Worm (Caenorhabditis elegans) whole organism, L4 larva: ENCODE measurements around the gene Y54F10AR.2.
A peak's percentile ranks its signal among the peaks of the same experiment; 100 is the strongest.
"Not testable (repeated sequence)": the region's sequence is repeated elsewhere in the genome, so short reads cannot be mapped to it uniquely, and the experiment has no call there.

Experiments used
- D1046.2 ChIP-seq: fragments of 200-800 bp; sonication (Bioruptor generic); IDR thresholded peaks from 2 replicates; pipeline ENCODE4 v1.3.6; 2022; ENCODE audit warnings: missing genetic modification characterization, missing compliant biosample characterization
- F44E2.7 ChIP-seq: fragments of 200-800 bp; sonication (Bioruptor generic); IDR thresholded peaks from 2 replicates; pipeline ENCODE4 v2.1.2; 2022; ENCODE audit warnings: missing genetic modification characterization, missing compliant biosample characterization
- F49E8.2 ChIP-seq: sonication (generic microtip); optimal IDR thresholded peaks from 2 replicates; lab custom pipeline; 2016; ENCODE audit warnings: missing compliant biosample characterization, mild to moderate bottlenecking, missing genetic modification characterization, borderline replicate concordance
- R02D3.7 ChIP-seq: fragments of 150-350 bp; sonication (generic microtip); optimal IDR thresholded peaks from 3 replicates; lab custom pipeline; 2014; ENCODE audit warnings: missing biosample characterization, missing genetic modification characterization
- T20F7.1 ChIP-seq: fragments of 200-800 bp; sonication (Bioruptor generic); optimal IDR thresholded peaks from 2 replicates; lab custom pipeline; 2018; ENCODE audit warnings: mild to moderate bottlenecking, missing genetic modification characterization, missing compliant biosample characterization
- T26A8.4 ChIP-seq: fragments of 200-800 bp; sonication (Bioruptor generic); IDR thresholded peaks from 2 replicates; pipeline ENCODE4 v1.3.6; 2022; ENCODE audit warnings: missing genetic modification characterization, missing compliant biosample characterization
- Y48G9A.11 ChIP-seq: fragments of 200-800 bp; sonication (Bioruptor generic); IDR thresholded peaks from 2 replicates; pipeline ENCODE4 v1.3.6; 2022; ENCODE audit warnings: missing genetic modification reagents, missing genetic modification characterization, missing compliant biosample characterization
- attf-4 ChIP-seq: sonication (generic microtip); optimal IDR thresholded peaks from 3 replicates; lab custom pipeline; 2017; ENCODE audit warnings: missing biosample characterization, missing genetic modification characterization
- daf-16 ChIP-seq, 3 experiments: sonication (generic microtip); optimal IDR thresholded peaks; 2 replicates each; lab custom pipeline; 2016 to 2017; ENCODE audit warnings: missing genetic modification characterization in 3 of 3, missing genetic modification reagents in 3 of 3, mild to moderate bottlenecking in 2 of 3, missing compliant biosample characterization in 2 of 3, missing biosample characterization in 1 of 3, moderate library complexity in 1 of 3
- dmd-9 ChIP-seq: fragments of 200-800 bp; sonication (Bioruptor generic); IDR thresholded peaks from 2 replicates; pipeline ENCODE4 v1.3.6; 2022; ENCODE audit warnings: missing genetic modification reagents, missing genetic modification characterization, missing compliant biosample characterization
- dpl-1 ChIP-seq: fragments of 150-350 bp; optimal IDR thresholded peaks from 2 replicates; lab custom pipeline; 2014; ENCODE audit warnings: missing biosample characterization, missing genetic modification reagents, missing genetic modification characterization
- dve-1 ChIP-seq: sonication (generic microtip); optimal IDR thresholded peaks from 2 replicates; lab custom pipeline; 2017; ENCODE audit warnings: antibody characterized with exemption, mild to moderate bottlenecking, missing genetic modification characterization, missing compliant biosample characterization; ENCODE audit not compliant: insufficient read depth
- egl-27 ChIP-seq: sonication (generic microtip); optimal IDR thresholded peaks from 3 replicates; lab custom pipeline; 2017; ENCODE audit warnings: missing biosample characterization, missing genetic modification reagents, missing genetic modification characterization
- fos-1 ChIP-seq: fragments of 150-350 bp; optimal IDR thresholded peaks from 2 replicates; lab custom pipeline; 2014; ENCODE audit warnings: missing biosample characterization, missing genetic modification characterization
- jun-1 ChIP-seq: fragments of 150-350 bp; optimal IDR thresholded peaks from 2 replicates; lab custom pipeline; 2014; ENCODE audit warnings: missing biosample characterization, missing genetic modification reagents, missing genetic modification characterization
- lin-38 ChIP-seq: fragments of 200-800 bp; sonication (Bioruptor generic); IDR thresholded peaks from 2 replicates; pipeline ENCODE4 v1.3.6; 2022; ENCODE audit warnings: missing genetic modification reagents, missing genetic modification characterization, missing compliant biosample characterization
- lin-39 ChIP-seq: fragments of 150-350 bp; optimal IDR thresholded peaks from 2 replicates; lab custom pipeline; 2014; ENCODE audit warnings: missing biosample characterization, missing genetic modification reagents, missing genetic modification characterization
- lsy-2 ChIP-seq, 2 experiments: fragments of 150-350 bp in 1 of 2; sonication (generic microtip) in 1 of 2; optimal IDR thresholded peaks; 2 replicates each; lab custom pipeline; 2014 to 2017; ENCODE audit warnings: missing biosample characterization in 2 of 2, missing genetic modification characterization in 2 of 2
- mxl-2 ChIP-seq: fragments of 200-800 bp; sonication (Bioruptor generic); conservative IDR thresholded peaks from 2 replicates; pipeline ENCODE4 v1.3.6; 2022; ENCODE audit warnings: missing genetic modification reagents, missing genetic modification characterization, missing compliant biosample characterization
- mxl-3 ChIP-seq: fragments of 200-800 bp; sonication (Bioruptor generic); optimal IDR thresholded peaks from 2 replicates; lab custom pipeline; 2018; ENCODE audit warnings: mild to moderate bottlenecking, missing genetic modification characterization, missing compliant biosample characterization
- nhr-102 ChIP-seq: sonication (generic microtip); optimal IDR thresholded peaks from 2 replicates; lab custom pipeline; 2016; ENCODE audit warnings: mild to moderate bottlenecking, missing genetic modification characterization, moderate library complexity, missing compliant biosample characterization
- nhr-25 ChIP-seq: sonication (generic microtip); optimal IDR thresholded peaks from 2 replicates; lab custom pipeline; 2017; ENCODE audit warnings: missing genetic modification characterization, mild to moderate bottlenecking, missing compliant biosample characterization, antibody characterized with exemption, moderate library complexity, borderline replicate concordance; ENCODE audit not compliant: insufficient read depth
- nhr-42 ChIP-seq: fragments of 200-800 bp; sonication (Bioruptor generic); IDR thresholded peaks from 2 replicates; pipeline ENCODE4 v1.3.6; 2022; ENCODE audit warnings: missing genetic modification characterization, missing compliant biosample characterization
- nhr-6 ChIP-seq: fragments of 150-350 bp; optimal IDR thresholded peaks from 2 replicates; lab custom pipeline; 2014; ENCODE audit warnings: missing biosample characterization, missing genetic modification characterization
- sdz-12 ChIP-seq: fragments of 200-800 bp; sonication (Bioruptor generic); optimal IDR thresholded peaks from 2 replicates; lab custom pipeline; 2018; ENCODE audit warnings: mild to moderate bottlenecking, missing genetic modification characterization, missing compliant biosample characterization
- skn-1 ChIP-seq: fragments of 150-350 bp; optimal IDR thresholded peaks from 2 replicates; lab custom pipeline; 2014; ENCODE audit warnings: missing biosample characterization, missing genetic modification characterization
- snpc-4 ChIP-seq: fragments of 150-350 bp; optimal IDR thresholded peaks from 2 replicates; lab custom pipeline; 2014; ENCODE audit warnings: missing biosample characterization, missing genetic modification characterization
- tag-97 ChIP-seq: fragments of 200-800 bp; sonication (Bioruptor generic); IDR thresholded peaks from 2 replicates; pipeline ENCODE4 v1.3.6; 2022; ENCODE audit warnings: missing genetic modification characterization, missing compliant biosample characterization
- tra-1 ChIP-seq: fragments of 200-800 bp; sonication (Bioruptor generic); IDR thresholded peaks from 2 replicates; pipeline ENCODE4 v1.3.6; 2022; ENCODE audit warnings: missing genetic modification reagents, missing genetic modification characterization, missing compliant biosample characterization
- unc-62 ChIP-seq, 3 experiments: fragments of 150-350 bp in 1 of 3; sonication (generic microtip); optimal IDR thresholded peaks in 2 of 3; peaks in 1 of 3; 1 replicate in 1 of 3; 2 replicates in 2 of 3; lab custom pipeline; 2014 to 2017; ENCODE audit warnings: missing biosample characterization in 3 of 3, missing genetic modification characterization in 3 of 3, missing genetic modification reagents in 3 of 3, missing genotype in 1 of 3
- ztf-7 ChIP-seq: fragments of 150-350 bp; optimal IDR thresholded peaks from 2 replicates; lab custom pipeline; 2014; ENCODE audit warnings: missing biosample characterization, missing genetic modification characterization

The Y54F10AR.2 gene

DNA sequence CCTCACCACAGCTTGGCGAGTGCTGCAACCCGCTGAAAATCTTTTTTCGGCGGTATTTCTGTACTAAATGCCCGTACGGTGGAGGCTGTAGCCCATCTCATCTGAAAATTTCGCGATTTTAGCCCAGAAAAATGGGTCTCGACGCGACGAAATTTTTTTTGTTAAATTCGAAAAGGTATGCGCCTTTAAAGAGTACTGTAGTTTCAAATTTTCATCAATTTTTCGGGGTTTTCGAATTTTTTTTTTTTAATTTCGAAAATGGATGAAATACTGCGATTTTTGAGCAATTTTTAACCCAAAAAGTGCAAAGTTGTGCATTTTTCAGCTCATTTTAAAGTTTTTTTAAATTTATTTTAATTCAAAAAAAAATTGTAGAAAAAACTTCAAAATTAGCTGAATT is at the start of gene Y54F10AR.2:
Y54F10AR.2 (minus strand) TSS at position 101 of the 400 bp plus-strand sequence.
- TF ChIP-seq T20F7.1 = no peak
- TF ChIP-seq T26A8.4 (GFP tag; lab: Robert Waterston, UW) = no peak
- no peak for TF ChIP-seq ztf-7
- TF ChIP-seq nhr-102 (tag; lab: Kevin White, UChicago) = no peak
- TF ChIP-seq F44E2.7 (GFP tag; lab: Robert Waterston, UW) = no peak
- no peak for TF ChIP-seq snpc-4 (tag; lab: Kevin White, UChicago)
- no peak for TF ChIP-seq tra-1

ce11 chrIII:2619559-2619958 is 48.2 kb upstream of the Y54F10AR.2 start, which contains the start of gene ppfr-4:
TSS of gene ppfr-4 (plus strand) at chrIII:2619936.
- TF ChIP-seq lsy-2 (tag; optimal IDR thresholded peaks at IDR 0.05; lab: Kevin White, UChicago) (peak in 1 of 2 experiments; percentile 24), mxl-2 (GFP tag; lab: Robert Waterston, UW) (no peak), dpl-1 (peak; percentile 19), lin-38 (GFP tag; lab: Robert Waterston, UW) (no peak), fos-1 (tag; lab: Kevin White, UChicago) (no peak), dve-1 (tag; lab: Kevin White, UChicago) (peak; percentile 1), nhr-25 (no peak), daf-16 (GFP tag; optimal IDR thresholded peaks at IDR 0.05; lab: Kevin White, UChicago) (no peak), daf-16 (tag; optimal IDR thresholded peaks at IDR 0.05; lab: Kevin White, UChicago) (peak; percentile 15)

DNA sequence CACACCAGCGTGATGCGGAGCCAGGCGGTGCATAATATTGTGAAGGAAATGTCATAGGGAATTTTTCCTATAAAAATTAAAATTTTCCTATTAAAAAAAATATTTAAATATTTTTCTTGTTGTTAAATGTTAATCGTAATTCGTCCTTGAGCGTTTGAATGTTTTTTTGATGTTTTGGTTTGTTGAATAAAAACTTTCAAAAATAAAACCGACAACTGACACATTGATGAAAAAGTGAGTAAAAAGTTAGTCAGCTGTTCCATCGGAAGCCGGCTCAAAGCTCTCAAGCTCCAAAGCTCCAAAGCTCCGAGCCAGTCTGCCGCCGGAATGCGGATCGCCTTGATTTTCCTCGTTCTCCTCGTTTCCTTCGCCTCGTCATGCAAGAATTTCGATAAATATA is 47.3 kb upstream of the Y54F10AR.2 start, which contains the start of gene Y71H2B.4:
Y71H2B.4 (plus strand) TSS at position 301 of the 400 bp plus-strand sequence.
- TF ChIP-seq dpl-1 = no peak
- TF ChIP-seq daf-16 (GFP tag; optimal IDR thresholded peaks at IDR 0.05; lab: Kevin White, UChicago) = no peak
- no peak for TF ChIP-seq daf-16 (tag; optimal IDR thresholded peaks at IDR 0.05; lab: Kevin White, UChicago)
- TF ChIP-seq skn-1 = no peak
- TF ChIP-seq tra-1 = no peak
- no peak for TF ChIP-seq tag-97 (GFP tag; lab: Robert Waterston, UW)
- TF ChIP-seq jun-1 (tag; lab: Kevin White, UChicago) = no peak
- TF ChIP-seq nhr-42 (GFP tag; lab: Robert Waterston, UW) = no peak
- TF ChIP-seq F44E2.7 (GFP tag; lab: Robert Waterston, UW) = no peak

DNA sequence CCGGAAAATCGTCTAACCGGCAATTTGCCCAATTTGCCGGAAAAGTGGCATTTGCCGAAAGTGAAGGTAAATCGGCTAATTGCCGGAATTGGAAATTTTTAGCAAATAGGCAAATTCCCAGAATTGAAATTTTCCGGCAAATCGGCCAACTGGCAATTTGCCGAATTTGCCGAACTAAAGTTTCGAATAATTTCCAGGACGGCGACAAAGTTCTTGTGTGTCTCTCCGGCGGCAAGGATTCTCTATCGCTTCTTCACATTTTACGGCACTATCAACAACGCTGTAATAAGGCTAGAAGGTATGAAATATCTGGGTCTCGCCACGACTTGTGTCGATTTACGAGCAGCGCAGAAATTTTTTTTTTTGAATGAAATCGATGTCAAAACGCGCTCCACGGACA is 44.9 kb upstream of the Y54F10AR.2 start:
- peak in 1 of 2 experiments; percentile 95 for TF ChIP-seq unc-62 (GFP tag; optimal IDR thresholded peaks at IDR 0.05 in 1 of 2; lab: Kevin White, UChicago)
- TF ChIP-seq unc-62 (tag; optimal IDR thresholded peaks at IDR 0.05; lab: Kevin White, UChicago) = no peak
- TF ChIP-seq F44E2.7 (GFP tag; lab: Robert Waterston, UW) = no peak

DNA sequence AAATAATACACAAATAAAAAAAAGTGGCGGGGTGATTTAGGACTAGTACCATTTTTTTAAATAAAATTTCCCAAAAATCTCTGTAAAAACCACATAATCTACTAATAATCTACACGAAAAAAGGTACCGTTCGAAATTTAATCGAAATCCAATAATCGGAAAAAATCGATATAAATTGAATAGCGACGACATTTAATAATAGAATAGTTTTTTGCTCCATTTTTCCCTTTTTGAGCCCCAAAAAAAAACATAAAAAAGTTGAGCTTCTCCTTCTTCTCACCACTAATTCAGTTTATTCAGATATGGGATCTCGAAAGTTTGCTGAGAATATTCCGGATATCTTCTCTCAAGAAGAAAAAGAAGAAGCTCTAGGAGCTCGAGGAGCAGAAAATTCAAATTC is 36.4 kb upstream of the Y54F10AR.2 start, which contains the start of gene Y71H2B.5:
Y71H2B.5 (plus strand) TSS at position 301 of the 400 bp plus-strand sequence.
- TF ChIP-seq nhr-102, jun-1, fos-1 (tag; lab: Kevin White, UChicago): not testable (repeated sequence)

DNA sequence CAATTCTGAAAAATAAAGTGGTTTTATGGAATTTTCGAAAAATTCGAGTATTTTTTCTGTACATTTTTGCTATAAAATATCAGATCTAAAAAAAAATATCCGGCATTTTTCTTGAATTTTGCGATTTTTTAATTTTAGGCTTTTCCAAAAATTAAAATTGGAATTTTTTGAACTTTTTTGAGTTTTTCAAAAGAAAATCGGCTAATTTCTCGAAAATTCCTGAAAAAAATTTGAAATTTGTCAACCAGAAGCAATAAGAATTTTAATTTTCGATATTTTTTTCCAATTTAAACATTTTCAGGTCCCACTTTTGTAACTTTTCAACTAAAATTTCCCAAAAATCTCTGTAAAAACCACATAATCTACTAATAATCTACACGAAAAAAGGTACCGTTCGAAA is 32.3 kb upstream of the Y54F10AR.2 start, which contains the start of gene Y71H2B.11:
Y71H2B.11 (plus strand) TSS at position 301 of the 400 bp plus-strand sequence.
- TF ChIP-seq dmd-9 (GFP tag; lab: Robert Waterston, UW) (no peak), tra-1 (no peak), lin-39 (tag; lab: Kevin White, UChicago) (no peak), egl-27 (no peak), Y48G9A.11 (GFP tag; lab: Robert Waterston, UW) (no peak), F49E8.2 (tag; lab: Kevin White, UChicago) (no peak), mxl-3 (no peak), D1046.2 (GFP tag; lab: Robert Waterston, UW) (no peak), sdz-12 (GFP tag; lab: Kevin White, UChicago) (no peak), R02D3.7 (tag; lab: Kevin White, UChicago) (no peak), attf-4 (no peak), nhr-6 (no peak), nhr-102 (tag; lab: Kevin White, UChicago) (no peak)
